Fruit fly (Drosophila melanogaster): ENCODE data around the gene CG18764.

The CG18764 gene

dm6 chr3R:11582253-11582589 is 44.5 kb upstream of the CG18764 start (continued):
- TF ChIP-seq CG31365 (tag; optimal IDR thresholded peaks at IDR 0.05), result peak; percentile 14
- peak; percentile 65 for TF ChIP-seq dimm (GFP tag; IDR thresholded peaks at IDR 0.05)
- TF ChIP-seq CG1529 (GFP tag; optimal IDR thresholded peaks at IDR 0.05), result no peak
- peak; percentile 56 for TF ChIP-seq ewg (GFP tag; optimal IDR thresholded peaks at IDR 0.05)
- TF ChIP-seq CG15073 (GFP tag; optimal IDR thresholded peaks at IDR 0.05), result no peak
- TF ChIP-seq CG18011 (GFP tag; optimal IDR thresholded peaks at IDR 0.05), result peak; percentile 12
- no peak for TF ChIP-seq CG2199 (GFP tag; IDR thresholded peaks at IDR 0.05)
- TF ChIP-seq CG4424 (GFP tag; optimal IDR thresholded peaks at IDR 0.05), result peak; percentile 39
- peak; percentile 46 for TF ChIP-seq CG10979 (tag; optimal IDR thresholded peaks at IDR 0.05)
- no peak for TF ChIP-seq slp2 (GFP tag; optimal IDR thresholded peaks at IDR 0.05)
- TF ChIP-seq CG16779 (GFP tag; IDR thresholded peaks at IDR 0.05), result 0 out of 2 replicates have a peak, but pooled peaks have one; percentile 34
- TF ChIP-seq salm (tag; optimal IDR thresholded peaks at IDR 0.05), result peak; percentile 52
- TF ChIP-seq CG11696 (GFP tag; IDR thresholded peaks at IDR 0.05), result peak; percentile 63; the same call in 1 of the 2 replicates
- no peak for TF ChIP-seq Trl (optimal IDR thresholded peaks at IDR 0.05)
- peak; percentile 65 for TF ChIP-seq Trl (GFP tag; optimal IDR thresholded peaks at IDR 0.05)
- TF ChIP-seq CG9727 (GFP tag; optimal IDR thresholded peaks at IDR 0.05), result peak; percentile 55
- TF ChIP-seq CG12104 (GFP tag; optimal IDR thresholded peaks at IDR 0.05), result peak; percentile 29
- TF ChIP-seq CG10267 (tag; optimal IDR thresholded peaks at IDR 0.05), result peak; percentile 32
- peak; percentile 49 for TF ChIP-seq bab2 (GFP tag; optimal IDR thresholded peaks at IDR 0.05)
- TF ChIP-seq pho (GFP tag; optimal IDR thresholded peaks at IDR 0.05), result peak; percentile 20
- TF ChIP-seq CG12236 (GFP tag; optimal IDR thresholded peaks at IDR 0.05), result peak; percentile 58
- peak; percentile 89 for TF ChIP-seq Awh (GFP tag; IDR thresholded peaks at IDR 0.05)
- peak; percentile 57 for TF ChIP-seq CG3847 (GFP tag; IDR thresholded peaks at IDR 0.05)
- TF ChIP-seq BEAF-32 (GFP tag; optimal IDR thresholded peaks at IDR 0.05), result no peak
- TF ChIP-seq nerfin-1 (tag; optimal IDR thresholded peaks at IDR 0.05), result no peak
- peak; percentile 62 for TF ChIP-seq CG32532 (GFP tag; IDR thresholded peaks at IDR 0.05)
- no peak for TF ChIP-seq wek (GFP tag; optimal IDR thresholded peaks at IDR 0.05)
- TF ChIP-seq Atf-2 (GFP tag; optimal IDR thresholded peaks at IDR 0.05), result peak; percentile 43
- TF ChIP-seq CG17612 (GFP tag; IDR thresholded peaks at IDR 0.05), result 0 out of 2 replicates have a peak, but pooled peaks have one; percentile 18
- TF ChIP-seq CG10462 (GFP tag; optimal IDR thresholded peaks at IDR 0.05), result peak; percentile 28
- TF ChIP-seq ci (GFP tag; IDR thresholded peaks at IDR 0.05), result peak; percentile 91
- peak; percentile 66 for TF ChIP-seq lmd (GFP tag; IDR thresholded peaks at IDR 0.05)
- peak; percentile 64; the same call in 2 of the 3 replicates for TF ChIP-seq Aef1 (GFP tag; IDR thresholded peaks at IDR 0.05)
- TF ChIP-seq klu (GFP tag; IDR thresholded peaks at IDR 0.05), result no peak
- no peak for TF ChIP-seq CG6791 (GFP tag; IDR thresholded peaks at IDR 0.05; ENCODE audit: partially characterized antibody)
- peak; percentile 62; the same call in 1 of the 2 replicates for TF ChIP-seq ssp (GFP tag; IDR thresholded peaks at IDR 0.05)
- peak; percentile 54 for TF ChIP-seq CG31224 (GFP tag; IDR thresholded peaks at IDR 0.05)
- 0 out of 3 replicates have a peak, but pooled peaks have one; percentile 29 for TF ChIP-seq Dbx (GFP tag; IDR thresholded peaks at IDR 0.05)
- TF ChIP-seq CG32767 (GFP tag; IDR thresholded peaks at IDR 0.05), result peak; percentile 58; the same call in 1 of the 2 replicates
- peak in 1 of 2 experiments; percentile 52 for TF ChIP-seq Eip74EF (GFP tag; optimal IDR thresholded peaks at IDR 0.05)
- TF ChIP-seq CG7271 (tag; optimal IDR thresholded peaks at IDR 0.05), result no peak
- TF ChIP-seq CG10366 (GFP tag; IDR thresholded peaks at IDR 0.05), result peak; percentile 80
- TF ChIP-seq Chrac-16 (GFP tag; optimal IDR thresholded peaks at IDR 0.05), result peak; percentile 32
- peak; percentile 54; the same call in 1 of the 2 replicates for TF ChIP-seq ara (GFP tag; IDR thresholded peaks at IDR 0.05)
- peak; percentile 53 for TF ChIP-seq maf-S (GFP tag; optimal IDR thresholded peaks at IDR 0.05)
- TF ChIP-seq CG9437 (GFP tag; optimal IDR thresholded peaks at IDR 0.05), result peak; percentile 57
- TF ChIP-seq CG12659 (GFP tag; optimal IDR thresholded peaks at IDR 0.05), result peak; percentile 39
- peak; percentile 50; the same call in 1 of the 2 replicates for TF ChIP-seq CG4730 (GFP tag; IDR thresholded peaks at IDR 0.05)
- TF ChIP-seq Mrtf (GFP tag; IDR thresholded peaks at IDR 0.05), result 0 out of 3 replicates have a peak, but pooled peaks have one; percentile 46
- peak; percentile 56 for TF ChIP-seq en (GFP tag; optimal IDR thresholded peaks at IDR 0.05)
- TF ChIP-seq CG4707 (GFP tag; optimal IDR thresholded peaks at IDR 0.05), result no peak
- TF ChIP-seq NC2β (GFP tag; optimal IDR thresholded peaks at IDR 0.05), result no peak
